Worm (Caenorhabditis elegans) whole organism, late embryonic: ENCODE measurements around the gene F53F8.6.

Source experiments
- F13H6.1 ChIP-seq: sonication (generic microtip); optimal IDR thresholded peaks from 2 replicates; lab custom pipeline; 2016; ENCODE audit warnings: missing genetic modification characterization, missing compliant biosample characterization
- sox-4 ChIP-seq: sonication (generic microtip); optimal IDR thresholded peaks from 2 replicates; lab custom pipeline; 2017; ENCODE audit warnings: mild to moderate bottlenecking, missing genetic modification characterization, inconsistent platforms, missing compliant biosample characterization

ce11 chrV:20728763-20729350 lies 24.8 kb downstream of the F53F8.6 start, which contains the start of gene ipla-3:
- TF ChIP-seq sox-4 (tag; lab: Kevin White, UChicago) (no peak), F13H6.1 (tag; lab: Kevin White, UChicago) (no peak)
